Worm (Caenorhabditis elegans) whole organism, L3 larva: Measurements from ENCODE around the gene ftr-1.

Source experiments
- R02D3.7 ChIP-seq: fragments of 150-350 bp; optimal IDR thresholded peaks from 2 replicates; lab custom pipeline; 2014; ENCODE audit warnings: missing biosample characterization, missing genetic modification characterization
- ceh-28 ChIP-seq: fragments of 150-350 bp; optimal IDR thresholded peaks from 2 replicates; lab custom pipeline; 2014; ENCODE audit warnings: missing biosample characterization, missing genetic modification reagents, missing genetic modification characterization
- elt-1 ChIP-seq: fragments of 150-350 bp; optimal IDR thresholded peaks from 2 replicates; lab custom pipeline; 2014; ENCODE audit warnings: missing biosample characterization, missing genetic modification characterization
- nhr-11 ChIP-seq: fragments of 150-350 bp; optimal IDR thresholded peaks from 2 replicates; lab custom pipeline; 2014; ENCODE audit warnings: missing biosample characterization, missing genetic modification characterization
- nhr-43 ChIP-seq: sonication (generic microtip); optimal IDR thresholded peaks from 2 replicates; lab custom pipeline; 2016; ENCODE audit warnings: mild to moderate bottlenecking, missing genetic modification characterization, missing compliant biosample characterization; ENCODE audit not compliant: poor library complexity, severe bottlenecking
- pha-4 ChIP-seq: fragments of 150-350 bp; optimal IDR thresholded peaks from 2 replicates; lab custom pipeline; 2014; ENCODE audit warnings: missing biosample characterization, missing genetic modification reagents, missing genetic modification characterization
- pqm-1 ChIP-seq: fragments of 150-350 bp; optimal IDR thresholded peaks from 2 replicates; lab custom pipeline; 2017; ENCODE audit warnings: missing biosample characterization, missing genetic modification characterization, inconsistent platforms
- skn-1 ChIP-seq: fragments of 150-350 bp; optimal IDR thresholded peaks from 2 replicates; lab custom pipeline; 2014; ENCODE audit warnings: missing biosample characterization, missing genetic modification characterization
- unc-62 ChIP-seq: fragments of 150-350 bp; sonication (generic microtip); optimal IDR thresholded peaks from 4 replicates; lab custom pipeline; 2014; ENCODE audit warnings: missing biosample characterization, missing genetic modification reagents, missing genetic modification characterization
- ztf-11 ChIP-seq: fragments of 150-350 bp; optimal IDR thresholded peaks from 2 replicates; lab custom pipeline; 2014; ENCODE audit warnings: missing biosample characterization, missing genetic modification characterization
- ztf-4 ChIP-seq: fragments of 150-350 bp; optimal IDR thresholded peaks from 2 replicates; lab custom pipeline; 2014; ENCODE audit warnings: missing biosample characterization, missing genetic modification characterization

DNA sequence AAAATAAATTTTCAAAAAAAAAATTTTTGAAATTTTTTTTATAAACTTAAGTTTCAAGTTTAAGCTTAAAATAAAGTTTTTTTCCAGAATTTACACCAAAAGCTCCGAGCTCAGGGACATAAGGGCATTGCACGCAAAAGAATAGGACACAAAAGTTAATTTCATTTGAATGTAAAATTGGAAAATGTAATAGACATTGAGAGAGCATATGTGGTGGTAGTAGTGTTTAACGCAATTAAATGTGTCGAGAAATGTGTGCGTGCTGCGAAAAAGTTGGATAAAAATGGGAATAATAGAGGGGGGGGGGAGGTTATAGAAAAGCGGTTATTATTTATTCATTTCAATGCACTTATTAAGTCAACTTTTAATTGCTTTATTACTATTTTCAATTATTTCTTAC is 23.8 kb downstream of the ftr-1 start:
- TF ChIP-seq R02D3.7 (tag; lab: Kevin White, UChicago) (no peak), nhr-11 (tag; lab: Kevin White, UChicago) (no peak), skn-1 (no peak), pqm-1 (no peak), unc-62 (no peak), elt-1 (tag; lab: Kevin White, UChicago) (no peak), nhr-43 (tag; lab: Kevin White, UChicago) (no peak), pha-4 (tag; lab: Kevin White, UChicago) (no peak), ztf-4 (no peak), ceh-28 (tag; lab: Kevin White, UChicago) (no peak), ztf-11 (tag; lab: Kevin White, UChicago) (no peak)
